Worm (Caenorhabditis elegans) whole organism, young adult: ENCODE measurements around the gene dsl-4.

ENCODE experiments used
- B0336.3 ChIP-seq: fragments of 200-800 bp; sonication (Bioruptor generic); IDR thresholded peaks from 2 replicates; pipeline ENCODE4 v1.3.6; 2022; ENCODE audit warnings: missing genetic modification characterization, missing compliant biosample characterization
- F10E7.11 ChIP-seq: sonication (generic microtip); optimal IDR thresholded peaks from 2 replicates; lab custom pipeline; 2017; ENCODE audit warnings: mild to moderate bottlenecking, missing genetic modification characterization, moderate library complexity, missing compliant biosample characterization
- F57C9.4 ChIP-seq: sonication (generic microtip); optimal IDR thresholded peaks from 2 replicates; lab custom pipeline; 2017; ENCODE audit warnings: mild to moderate bottlenecking, missing genetic modification characterization, missing compliant biosample characterization
- T26A5.8 ChIP-seq: sonication (generic microtip); optimal IDR thresholded peaks from 2 replicates; lab custom pipeline; 2016; ENCODE audit warnings: missing genetic modification characterization, missing compliant biosample characterization
- Y56A3A.18 ChIP-seq: fragments of 200-800 bp; sonication (Bioruptor generic); IDR thresholded peaks from 2 replicates; pipeline ENCODE4 v1.3.6; 2022; ENCODE audit warnings: missing genetic modification reagents, missing genetic modification characterization, missing compliant biosample characterization
- ZK185.1 ChIP-seq: sonication (generic microtip); optimal IDR thresholded peaks from 2 replicates; lab custom pipeline; 2016; ENCODE audit warnings: mild to moderate bottlenecking, missing genetic modification characterization, missing compliant biosample characterization; ENCODE audit not compliant: poor library complexity, severe bottlenecking
- aptf-2 ChIP-seq: fragments of 200-800 bp; sonication (Bioruptor generic); conservative IDR thresholded peaks from 2 replicates; pipeline ENCODE4 v1.3.6; 2022; ENCODE audit warnings: missing genetic modification reagents, missing genetic modification characterization, missing compliant biosample characterization
- attf-5 ChIP-seq: fragments of 200-800 bp; sonication (Bioruptor generic); optimal IDR thresholded peaks from 2 replicates; lab custom pipeline; 2018; ENCODE audit warnings: mild to moderate bottlenecking, missing genetic modification characterization, missing compliant biosample characterization
- attf-6 ChIP-seq: fragments of 200-800 bp; sonication (Bioruptor generic); IDR thresholded peaks from 2 replicates; pipeline ENCODE4 v1.3.6; 2022; ENCODE audit warnings: missing genetic modification reagents, missing genetic modification characterization, missing compliant biosample characterization
- bed-1 ChIP-seq: fragments of 200-800 bp; sonication (Bioruptor generic); IDR thresholded peaks from 2 replicates; pipeline ENCODE4 v1.3.6; 2022; ENCODE audit warnings: missing genetic modification reagents, missing genetic modification characterization, missing compliant biosample characterization
- bed-2 ChIP-seq: fragments of 200-800 bp; sonication (Bioruptor generic); IDR thresholded peaks from 2 replicates; pipeline ENCODE4 v1.3.6; 2022; ENCODE audit warnings: missing genetic modification reagents, missing genetic modification characterization, missing compliant biosample characterization
- cebp-1 ChIP-seq, 2 experiments: fragments of 200-800 bp in 1 of 2; sonication (Bioruptor generic) in 1 of 2; sonication (generic microtip) in 1 of 2; IDR thresholded peaks in 1 of 2; optimal IDR thresholded peaks in 1 of 2; 2 replicates each; pipeline versions ENCODE4 v1.3.6 to Lab custom; 2017 to 2022; ENCODE audit warnings: missing compliant biosample characterization in 2 of 2, missing genetic modification characterization in 2 of 2, mild to moderate bottlenecking in 1 of 2, missing genetic modification reagents in 1 of 2, moderate library complexity in 1 of 2
- cebp-2 ChIP-seq: fragments of 200-800 bp; sonication (Bioruptor generic); IDR thresholded peaks from 2 replicates; pipeline ENCODE4 v1.3.6; 2022; ENCODE audit warnings: missing genetic modification characterization, missing compliant biosample characterization
- ekl-4 ChIP-seq: fragments of 200-800 bp; sonication (Bioruptor generic); IDR thresholded peaks from 2 replicates; pipeline ENCODE4 v1.3.6; 2022; ENCODE audit warnings: missing genetic modification reagents, missing genetic modification characterization, missing compliant biosample characterization
- hlh-12 ChIP-seq: sonication (generic microtip); optimal IDR thresholded peaks from 2 replicates; lab custom pipeline; 2016; ENCODE audit warnings: missing genetic modification characterization, missing compliant biosample characterization
- lin-26 ChIP-seq: fragments of 200-800 bp; sonication (Bioruptor generic); IDR thresholded peaks from 2 replicates; pipeline ENCODE4 v1.3.6; 2022; ENCODE audit warnings: missing genetic modification reagents, missing genetic modification characterization, missing compliant biosample characterization
- lin-40 ChIP-seq: sonication (generic microtip); optimal IDR thresholded peaks from 2 replicates; lab custom pipeline; 2016; ENCODE audit warnings: missing genetic modification characterization, mild to moderate bottlenecking, missing compliant biosample characterization, missing genotype, missing genetic modification reagents
- lin-54 ChIP-seq: fragments of 200-800 bp; sonication (Bioruptor generic); optimal IDR thresholded peaks from 2 replicates; lab custom pipeline; 2018; ENCODE audit warnings: mild to moderate bottlenecking, missing genetic modification characterization, missing compliant biosample characterization
- lsy-27 ChIP-seq: sonication (generic microtip); optimal IDR thresholded peaks from 2 replicates; lab custom pipeline; 2017; ENCODE audit warnings: missing genetic modification characterization, mild to moderate bottlenecking, missing compliant biosample characterization, antibody characterized with exemption, missing genotype, borderline replicate concordance; ENCODE audit not compliant: insufficient read depth
- madf-10 ChIP-seq: sonication (generic microtip); optimal IDR thresholded peaks from 2 replicates; lab custom pipeline; 2016; ENCODE audit warnings: mild to moderate bottlenecking, missing genetic modification characterization, missing compliant biosample characterization
- madf-3 ChIP-seq: fragments of 200-800 bp; sonication (Bioruptor generic); IDR thresholded peaks from 2 replicates; pipeline ENCODE4 v1.3.6; 2022; ENCODE audit warnings: missing genetic modification reagents, missing genetic modification characterization, missing compliant biosample characterization
- nfya-2 ChIP-seq: fragments of 200-800 bp; sonication (Bioruptor generic); IDR thresholded peaks from 2 replicates; pipeline ENCODE4 v1.3.6; 2022; ENCODE audit warnings: missing genetic modification reagents, missing genetic modification characterization, missing compliant biosample characterization
- nhr-120 ChIP-seq: fragments of 200-800 bp; sonication (Bioruptor generic); IDR thresholded peaks from 2 replicates; pipeline ENCODE4 v1.3.6; 2022; ENCODE audit warnings: missing genetic modification characterization, missing compliant biosample characterization
- nhr-179 ChIP-seq: sonication (generic microtip); optimal IDR thresholded peaks from 2 replicates; lab custom pipeline; 2016; ENCODE audit warnings: mild to moderate bottlenecking, missing genetic modification characterization, missing compliant biosample characterization
- pha-4 ChIP-seq: fragments of 150-350 bp; sonication (generic microtip); optimal IDR thresholded peaks from 2 replicates; lab custom pipeline; 2014; ENCODE audit warnings: missing biosample characterization, missing genetic modification reagents, missing genetic modification characterization
- rec-8 ChIP-seq, 2 experiments: sonication (generic microtip); optimal IDR thresholded peaks; 2 replicates each; lab custom pipeline; 2016; ENCODE audit warnings: mild to moderate bottlenecking in 2 of 2, missing genetic modification characterization in 2 of 2, missing genetic modification reagents in 2 of 2, missing genotype in 2 of 2, missing biosample characterization in 1 of 2, missing compliant biosample characterization in 1 of 2, moderate library complexity in 1 of 2
- repo-1 ChIP-seq: sonication (generic microtip); optimal IDR thresholded peaks from 2 replicates; lab custom pipeline; 2017; ENCODE audit warnings: mild to moderate bottlenecking, missing genetic modification characterization, missing compliant biosample characterization
- rpc-1 ChIP-seq, 2 experiments: fragments of 150-350 bp in 1 of 2; sonication (generic microtip) in 1 of 2; optimal IDR thresholded peaks; 2 replicates each; lab custom pipeline; 2014 to 2018; ENCODE audit warnings: missing biosample characterization in 1 of 2, missing genetic modification characterization in 1 of 2, missing genetic modification reagents in 1 of 2, missing genotype in 1 of 2
- sea-2 ChIP-seq: fragments of 200-800 bp; sonication (Bioruptor generic); IDR thresholded peaks from 2 replicates; pipeline ENCODE4 v1.3.6; 2022; ENCODE audit warnings: missing genetic modification characterization, missing compliant biosample characterization
- snpc-3.4 ChIP-seq: sonication (generic microtip); optimal IDR thresholded peaks from 2 replicates; lab custom pipeline; 2017; ENCODE audit warnings: missing genetic modification characterization, mild to moderate bottlenecking, missing compliant biosample characterization, antibody characterized with exemption, moderate library complexity, missing genotype, missing genetic modification reagents
- snpc-4 ChIP-seq, 5 experiments: fragments of 150-350 bp in 1 of 5; sonication (generic microtip) in 4 of 5; optimal IDR thresholded peaks; 2 replicates each; lab custom pipeline; 2014 to 2018; ENCODE audit warnings: missing genetic modification characterization in 5 of 5, missing biosample characterization in 3 of 5, antibody characterized with exemption in 2 of 5, mild to moderate bottlenecking in 2 of 5, missing compliant biosample characterization in 2 of 5, missing genotype in 2 of 5, moderate library complexity in 2 of 5, missing genetic modification reagents in 1 of 5
- sptf-2 ChIP-seq: fragments of 200-800 bp; sonication (Bioruptor generic); optimal IDR thresholded peaks from 2 replicates; lab custom pipeline; 2018; ENCODE audit warnings: mild to moderate bottlenecking, missing genetic modification characterization, missing compliant biosample characterization
- xnd-1 ChIP-seq: sonication (generic microtip); optimal IDR thresholded peaks from 2 replicates; lab custom pipeline; 2016; ENCODE audit warnings: missing genotype, missing genetic modification reagents, missing genetic modification characterization, missing compliant biosample characterization
- zfh-2 ChIP-seq: fragments of 200-800 bp; sonication (Bioruptor generic); conservative IDR thresholded peaks from 2 replicates; pipeline ENCODE4 v1.3.6; 2022; ENCODE audit warnings: missing genetic modification reagents, missing genetic modification characterization, missing compliant biosample characterization
- ztf-18 ChIP-seq: sonication (generic microtip); optimal IDR thresholded peaks from 2 replicates; lab custom pipeline; 2016; ENCODE audit warnings: missing genotype, mild to moderate bottlenecking, missing genetic modification characterization, missing compliant biosample characterization
- ztf-25 ChIP-seq: fragments of 200-800 bp; sonication (Bioruptor generic); IDR thresholded peaks from 2 replicates; pipeline ENCODE4 v1.3.6; 2022; ENCODE audit warnings: missing genetic modification reagents, missing genetic modification characterization, missing compliant biosample characterization

The dsl-4 gene

ce11 chrX:14053754-14054153, 36.4 kb upstream of the dsl-4 start:
- TF ChIP-seq aptf-2 (GFP tag; lab: Robert Waterston, UW) (no peak), ztf-25 (GFP tag; lab: Robert Waterston, UW) (no peak), lin-40 (tag; lab: Kevin White, UChicago) (no peak), nfya-2 (no peak), snpc-4 (GFP tag; optimal IDR thresholded peaks at IDR 0.05; lab: Kevin White, UChicago) (no peak), snpc-4 (tag; optimal IDR thresholded peaks at IDR 0.05; lab: Kevin White, UChicago) (no peak), ztf-18 (tag; lab: Kevin White, UChicago) (no peak), F10E7.11 (no peak), nhr-120 (no peak), zfh-2 (GFP tag; lab: Robert Waterston, UW) (no peak), B0336.3 (no peak), ekl-4 (no peak), lin-54 (GFP tag; lab: Kevin White, UChicago) (no peak), pha-4 (tag; lab: Kevin White, UChicago) (no peak)
- TF ChIP-seq, all 124 proteins: peak for 0

ce11 chrX:14054799-14055198, 35.4 kb upstream of the dsl-4 start:
- TF ChIP-seq repo-1 (tag; lab: Kevin White, UChicago) (no peak), lsy-27 (tag; lab: Kevin White, UChicago) (no peak), Y56A3A.18 (GFP tag; lab: Robert Waterston, UW) (no peak), attf-5 (GFP tag; lab: Kevin White, UChicago) (no peak), zfh-2 (GFP tag; lab: Robert Waterston, UW) (peak; percentile 41; the same call in 1 of the 2 replicates)

ce11 chrX:14055715-14056114, 34.5 kb upstream of the dsl-4 start:
- TF ChIP-seq bed-2 (GFP tag; lab: Robert Waterston, UW) (no peak), sptf-2 (GFP tag; lab: Kevin White, UChicago) (no peak), rec-8 (tag; optimal IDR thresholded peaks at IDR 0.05; lab: Kevin White, UChicago) (no peak), bed-1 (GFP tag; lab: Robert Waterston, UW) (no peak), attf-6 (GFP tag; lab: Robert Waterston, UW) (no peak), rpc-1 (optimal IDR thresholded peaks at IDR 0.05; lab: Kevin White, UChicago) (no peak), rpc-1 (tag; optimal IDR thresholded peaks at IDR 0.05; lab: Kevin White, UChicago) (no peak), sea-2 (GFP tag; lab: Robert Waterston, UW) (no peak), xnd-1 (tag; lab: Kevin White, UChicago) (no peak), nhr-179 (tag; lab: Kevin White, UChicago) (no peak), lin-54 (GFP tag; lab: Kevin White, UChicago) (no peak), F57C9.4 (tag; lab: Kevin White, UChicago) (no peak), madf-10 (tag; lab: Kevin White, UChicago) (no peak), madf-3 (GFP tag; lab: Robert Waterston, UW) (no peak), cebp-1 (GFP tag; IDR thresholded peaks at IDR 0.05; lab: Robert Waterston, UW) (no peak), cebp-1 (tag; optimal IDR thresholded peaks at IDR 0.05; lab: Kevin White, UChicago) (no peak), ZK185.1 (tag; lab: Kevin White, UChicago) (no peak), T26A5.8 (tag; lab: Kevin White, UChicago) (no peak), snpc-3.4 (no peak), cebp-2 (GFP tag; lab: Robert Waterston, UW) (no peak), hlh-12 (no peak), lin-26 (GFP tag; lab: Robert Waterston, UW) (no peak)
- TF ChIP-seq, all 124 proteins: peak for 0
